Fruit fly (Drosophila melanogaster) whole organism, embryonic: ENCODE results near the gene CG15160.

Source experiments
- Adf1 ChIP-seq: fragments of 200-800 bp; sonication (Bioruptor generic); IDR thresholded peaks from 2 replicates; pipeline ENCODE4 v1.3.6; 2022; ENCODE audit warnings: missing biosample characterization, missing genetic modification characterization
- Atf6 ChIP-seq: fragments of 200-800 bp; sonication (Bioruptor generic); IDR thresholded peaks from 2 replicates; pipeline ENCODE4 v1.3.6; 2022; ENCODE audit warnings: missing biosample characterization, missing genetic modification characterization
- Bteb2 ChIP-seq: fragments of 200-800 bp; sonication (Bioruptor generic); optimal IDR thresholded peaks from 2 replicates; lab custom pipeline; 2016; ENCODE audit warnings: missing biosample characterization, missing genetic modification characterization
- CG10209 ChIP-seq: fragments of 200-800 bp; sonication (Bioruptor generic); optimal IDR thresholded peaks from 3 replicates; lab custom pipeline; 2017; ENCODE audit warnings: missing biosample characterization, mild to moderate bottlenecking, missing genetic modification characterization, missing genetic modification reagents
- CG10543 ChIP-seq: fragments of 200-800 bp; sonication (Bioruptor generic); optimal IDR thresholded peaks from 3 replicates; lab custom pipeline; 2017; ENCODE audit warnings: missing biosample characterization, mild to moderate bottlenecking, missing genetic modification characterization, moderate library complexity
- CG12104 ChIP-seq: fragments of 200-800 bp; sonication (Bioruptor generic); optimal IDR thresholded peaks from 3 replicates; lab custom pipeline; 2016; ENCODE audit warnings: missing biosample characterization, missing genetic modification characterization
- CG12219 ChIP-seq: fragments of 200-800 bp; sonication (Bioruptor generic); optimal IDR thresholded peaks from 3 replicates; lab custom pipeline; 2018; ENCODE audit warnings: missing biosample characterization, mild to moderate bottlenecking, missing genetic modification characterization
- CG1233 ChIP-seq: fragments of 200-800 bp; sonication (Bioruptor generic); optimal IDR thresholded peaks from 4 replicates; lab custom pipeline; 2018; ENCODE audit warnings: missing biosample characterization, mild to moderate bottlenecking, missing genetic modification characterization
- CG12659 ChIP-seq: fragments of 200-800 bp; sonication (Bioruptor generic); optimal IDR thresholded peaks from 3 replicates; lab custom pipeline; 2017; ENCODE audit warnings: mild to moderate bottlenecking, missing biosample characterization, missing genetic modification reagents, missing genetic modification characterization
- CG13123 ChIP-seq: fragments of 200-800 bp; sonication (Bioruptor generic); optimal IDR thresholded peaks from 2 replicates; lab custom pipeline; 2016; ENCODE audit warnings: missing biosample characterization, missing genetic modification characterization
- CG13287 ChIP-seq: fragments of 200-800 bp; sonication (Bioruptor generic); IDR thresholded peaks from 2 replicates; pipeline ENCODE4 v1.3.6; 2022; ENCODE audit warnings: missing biosample characterization, missing genetic modification characterization; ENCODE audit not compliant: partially characterized antibody
- CG13624 ChIP-seq: fragments of 200-800 bp; sonication (Bioruptor generic); optimal IDR thresholded peaks from 2 replicates; lab custom pipeline; 2016; ENCODE audit warnings: missing biosample characterization, missing genetic modification characterization
- CG14014 ChIP-seq: fragments of 200-800 bp; sonication (Bioruptor generic); IDR thresholded peaks from 2 replicates; pipeline ENCODE4 v1.3.6; 2022; ENCODE audit warnings: missing biosample characterization, missing genetic modification characterization
- CG14710 ChIP-seq: fragments of 200-800 bp; sonication (Bioruptor generic); optimal IDR thresholded peaks from 3 replicates; lab custom pipeline; 2019; ENCODE audit warnings: missing biosample characterization, mild to moderate bottlenecking, missing genetic modification characterization, moderate library complexity
- CG15696 ChIP-seq: fragments of 200-800 bp; sonication (Bioruptor generic); optimal IDR thresholded peaks from 2 replicates; lab custom pipeline; 2019; ENCODE audit warnings: missing biosample characterization, mild to moderate bottlenecking, missing genetic modification characterization, moderate library complexity
- CG16813 ChIP-seq: fragments of 200-800 bp; sonication (Bioruptor generic); IDR thresholded peaks from 3 replicates; pipeline ENCODE4 v1.3.6; 2022; ENCODE audit warnings: missing biosample characterization, missing genetic modification characterization; ENCODE audit not compliant: partially characterized antibody
- CG16815 ChIP-seq: fragments of 200-800 bp; sonication (Bioruptor generic); optimal IDR thresholded peaks from 3 replicates; lab custom pipeline; 2017; ENCODE audit warnings: missing biosample characterization, mild to moderate bottlenecking, missing genetic modification characterization
- CG1792 ChIP-seq: fragments of 200-800 bp; sonication (Bioruptor generic); optimal IDR thresholded peaks from 2 replicates; lab custom pipeline; 2016; ENCODE audit warnings: missing biosample characterization, missing genetic modification characterization
- CG2199 ChIP-seq: fragments of 200-800 bp; sonication (Bioruptor generic); IDR thresholded peaks from 3 replicates; pipeline ENCODE4 v1.3.6; 2022; ENCODE audit warnings: missing biosample characterization, missing genetic modification characterization
- CG30403 ChIP-seq: fragments of 200-800 bp; sonication (Bioruptor generic); optimal IDR thresholded peaks from 3 replicates; lab custom pipeline; 2016; ENCODE audit warnings: missing biosample characterization, missing genetic modification characterization
- CG32532 ChIP-seq: fragments of 200-800 bp; sonication (Bioruptor generic); IDR thresholded peaks from 2 replicates; pipeline ENCODE4 v1.3.6; 2022; ENCODE audit warnings: missing biosample characterization, missing genetic modification characterization
- CG32772 ChIP-seq: fragments of 200-800 bp; sonication (Bioruptor generic); IDR thresholded peaks from 2 replicates; pipeline ENCODE4 v1.3.6; 2022; ENCODE audit warnings: missing biosample characterization, missing genetic modification characterization
- CG3281 ChIP-seq: fragments of 200-800 bp; sonication (Bioruptor generic); optimal IDR thresholded peaks from 3 replicates; lab custom pipeline; 2017; ENCODE audit warnings: missing biosample characterization, mild to moderate bottlenecking, missing genetic modification characterization
- CG3407 ChIP-seq: fragments of 200-800 bp; sonication (Bioruptor generic); optimal IDR thresholded peaks from 2 replicates; lab custom pipeline; 2018; ENCODE audit warnings: missing biosample characterization, mild to moderate bottlenecking, missing genetic modification characterization
- CG4404 ChIP-seq: fragments of 200-800 bp; sonication (Bioruptor generic); IDR thresholded peaks from 2 replicates; pipeline ENCODE4 v1.3.6; 2022; ENCODE audit warnings: missing biosample characterization, missing genetic modification characterization
- CG6272 ChIP-seq: fragments of 200-800 bp; sonication (Bioruptor generic); IDR thresholded peaks from 2 replicates; pipeline ENCODE4 v1.3.6; 2022; ENCODE audit warnings: missing biosample characterization, missing genetic modification characterization
- CG6654 ChIP-seq: fragments of 200-800 bp; sonication (Bioruptor generic); optimal IDR thresholded peaks from 2 replicates; lab custom pipeline; 2017; ENCODE audit warnings: missing biosample characterization, mild to moderate bottlenecking, missing genetic modification characterization
- CG8765 ChIP-seq: fragments of 200-800 bp; sonication (Bioruptor generic); IDR thresholded peaks from 2 replicates; pipeline ENCODE4 v1.3.6; 2022; ENCODE audit warnings: missing biosample characterization, missing genetic modification characterization
- D ChIP-seq, 2 experiments: fragments of 200-800 bp in 1 of 2; fragments of >200 bp in 1 of 2; sonication (Bioruptor generic) in 1 of 2; optimal IDR thresholded peaks; 2 replicates in 1 of 2; 3 replicates in 1 of 2; lab custom pipeline; 2017; ENCODE audit warnings: mild to moderate bottlenecking in 1 of 2, missing biosample characterization in 1 of 2, missing genetic modification characterization in 1 of 2, missing genetic modification reagents in 1 of 2
- Dek ChIP-seq: fragments of 200-800 bp; sonication (Bioruptor generic); optimal IDR thresholded peaks from 3 replicates; lab custom pipeline; 2019; ENCODE audit warnings: missing biosample characterization, mild to moderate bottlenecking, missing genetic modification characterization, moderate library complexity
- Hand ChIP-seq: fragments of 200-800 bp; sonication (Bioruptor generic); optimal IDR thresholded peaks from 2 replicates; lab custom pipeline; 2017; ENCODE audit warnings: mild to moderate bottlenecking, missing biosample characterization, missing genetic modification reagents, missing genetic modification characterization
- Oli ChIP-seq: fragments of 200-800 bp; sonication (Bioruptor generic); optimal IDR thresholded peaks from 2 replicates; lab custom pipeline; 2018; ENCODE audit warnings: missing biosample characterization, mild to moderate bottlenecking, missing genetic modification characterization, moderate library complexity
- Spps ChIP-seq: fragments of 200-800 bp; sonication (Bioruptor generic); optimal IDR thresholded peaks from 2 replicates; lab custom pipeline; 2018; ENCODE audit warnings: missing biosample characterization, mild to moderate bottlenecking, missing genetic modification characterization
- Usf ChIP-seq: fragments of 200-800 bp; sonication (Bioruptor generic); optimal IDR thresholded peaks from 2 replicates; lab custom pipeline; 2017; ENCODE audit warnings: missing genotype, missing biosample characterization, missing genetic modification characterization
- Vsx1 ChIP-seq: fragments of 200-800 bp; sonication (Bioruptor generic); optimal IDR thresholded peaks from 2 replicates; lab custom pipeline; 2017; ENCODE audit warnings: missing biosample characterization, mild to moderate bottlenecking, missing genetic modification characterization, missing genetic modification reagents
- al ChIP-seq: fragments of 200-800 bp; sonication (Bioruptor generic); IDR thresholded peaks from 2 replicates; pipeline ENCODE4 v1.3.6; 2022; ENCODE audit warnings: missing biosample characterization, missing genetic modification characterization
- bsh ChIP-seq, 2 experiments: fragments of 200-800 bp; sonication (Bioruptor generic); optimal IDR thresholded peaks; 2 replicates each; lab custom pipeline; 2017 to 2018; ENCODE audit warnings: mild to moderate bottlenecking in 2 of 2, missing biosample characterization in 2 of 2, missing genetic modification characterization in 2 of 2, moderate library complexity in 1 of 2
- cg ChIP-seq: fragments of 200-800 bp; sonication (Bioruptor generic); optimal IDR thresholded peaks from 3 replicates; lab custom pipeline; 2019; ENCODE audit warnings: missing biosample characterization, mild to moderate bottlenecking, missing genetic modification characterization, moderate library complexity
- crc ChIP-seq: fragments of 200-800 bp; sonication (Bioruptor generic); optimal IDR thresholded peaks from 2 replicates; lab custom pipeline; 2016; ENCODE audit warnings: missing biosample characterization, missing genetic modification characterization
- fu2 ChIP-seq: fragments of 200-800 bp; sonication (Bioruptor generic); optimal IDR thresholded peaks from 2 replicates; lab custom pipeline; 2016; ENCODE audit warnings: missing biosample characterization, missing genetic modification characterization
- hkb ChIP-seq, 2 experiments: fragments of 200-800 bp in 1 of 2; fragments of >200 bp in 1 of 2; sonication (Bioruptor generic) in 1 of 2; IDR thresholded peaks in 1 of 2; optimal IDR thresholded peaks in 1 of 2; 2 replicates each; pipeline versions ENCODE4 v1.3.6 to Lab custom; 2017 to 2022; ENCODE audit warnings: missing biosample characterization in 1 of 2, missing genetic modification characterization in 1 of 2
- lilli ChIP-seq: fragments of 200-800 bp; sonication (Bioruptor generic); optimal IDR thresholded peaks from 3 replicates; lab custom pipeline; 2016; ENCODE audit warnings: missing biosample characterization, missing genetic modification characterization
- lmd ChIP-seq: fragments of 200-800 bp; sonication (Bioruptor generic); IDR thresholded peaks from 2 replicates; pipeline ENCODE4 v1.3.6; 2022; ENCODE audit warnings: missing biosample characterization, missing genetic modification characterization
- ro ChIP-seq: fragments of 200-800 bp; sonication (Bioruptor generic); IDR thresholded peaks from 2 replicates; pipeline ENCODE4 v1.3.6; 2022; ENCODE audit warnings: missing biosample characterization, missing genetic modification characterization
- sens ChIP-seq: fragments of 200-800 bp; sonication (Bioruptor generic); peaks from one replicate; lab custom pipeline; 2016; ENCODE audit warnings: missing biosample characterization, missing genetic modification characterization
- slp2 ChIP-seq: fragments of 200-800 bp; sonication (Bioruptor generic); optimal IDR thresholded peaks from 2 replicates; lab custom pipeline; 2016; ENCODE audit warnings: missing biosample characterization, missing genetic modification characterization
- sob ChIP-seq: fragments of 200-800 bp; sonication (Bioruptor generic); IDR thresholded peaks from 2 replicates; pipeline ENCODE4 v1.3.6; 2022; ENCODE audit warnings: missing biosample characterization, missing genetic modification characterization
- tin ChIP-seq: fragments of 200-800 bp; sonication (Bioruptor generic); optimal IDR thresholded peaks from 3 replicates; lab custom pipeline; 2016; ENCODE audit warnings: missing biosample characterization, missing genetic modification characterization
- vvl ChIP-seq: fragments of 200-800 bp; sonication (Bioruptor generic); IDR thresholded peaks from 2 replicates; pipeline ENCODE4 v1.3.6; 2022; ENCODE audit warnings: missing biosample characterization, missing genetic modification characterization
- zfh1 ChIP-seq: fragments of 200-800 bp; sonication (Bioruptor generic); IDR thresholded peaks from 3 replicates; pipeline ENCODE4 v1.3.6; 2022; ENCODE audit warnings: missing biosample characterization, missing genetic modification characterization

Gene CG15160

dm6 chr2L:18626987-18627386 lies 36.3 kb downstream of the CG15160 start:
- no peak for TF ChIP-seq CG16813
- peak; percentile 84 for TF ChIP-seq CG12104 (GFP tag; lab: Kevin White, UChicago)
- peak; percentile 48 for TF ChIP-seq vvl (GFP tag; lab: Robert Waterston, UW)
- TF ChIP-seq sens (GFP tag; lab: Kevin White, UChicago), result peak; percentile 99
- no peak for TF ChIP-seq hkb (optimal IDR thresholded peaks at IDR 0.05; lab: Kevin White, UChicago)
- TF ChIP-seq hkb (GFP tag; IDR thresholded peaks at IDR 0.05; lab: Robert Waterston, UW), result peak; percentile 79
- TF ChIP-seq CG13624 (GFP tag; lab: Kevin White, UChicago), result peak; percentile 78
- TF ChIP-seq CG14014, result peak; percentile 70; the same call in 1 of the 2 replicates
- peak; percentile 82 for TF ChIP-seq Dek
- peak; percentile 67; the same call in 2 of the 3 replicates for TF ChIP-seq zfh1
- TF ChIP-seq CG1233 (GFP tag; lab: Kevin White, UChicago), result peak; percentile 76
- TF ChIP-seq CG3407 (GFP tag; lab: Kevin White, UChicago), result peak; percentile 92
- peak; percentile 9 for TF ChIP-seq Usf (GFP tag; lab: Kevin White, UChicago)
- TF ChIP-seq tin (GFP tag; lab: Kevin White, UChicago), result peak; percentile 13
- peak; percentile 94 for TF ChIP-seq CG1792 (GFP tag; lab: Kevin White, UChicago)
- TF ChIP-seq Vsx1 (GFP tag; lab: Kevin White, UChicago), result peak; percentile 90
- TF ChIP-seq cg (GFP tag; lab: Kevin White, UChicago), result no peak
- 0 out of 2 replicates have a peak, but pooled peaks have one; percentile 10 for TF ChIP-seq al (GFP tag; lab: Robert Waterston, UW)
- TF ChIP-seq CG30403, result peak; percentile 44
- TF ChIP-seq CG12219 (GFP tag; lab: Kevin White, UChicago), result peak; percentile 68
- peak; percentile 89 for TF ChIP-seq CG3281 (GFP tag; lab: Kevin White, UChicago)
- TF ChIP-seq bsh (GFP tag; optimal IDR thresholded peaks at IDR 0.05; lab: Kevin White, UChicago), result peak in 1 of 2 experiments; percentile 84
- peak; percentile 85 for TF ChIP-seq Hand
- TF ChIP-seq CG4404, result no peak
- peak; percentile 34 for TF ChIP-seq Spps
- TF ChIP-seq CG13287, result no peak
- TF ChIP-seq CG32532 (GFP tag; lab: Robert Waterston, UW), result no peak
- TF ChIP-seq CG16815 (GFP tag; lab: Kevin White, UChicago), result no peak
- TF ChIP-seq CG2199 (GFP tag; lab: Robert Waterston, UW), result no peak; the same call in 2 of the 3 replicates
- peak; percentile 63; the same call in 1 of the 2 replicates for TF ChIP-seq Adf1 (GFP tag; lab: Robert Waterston, UW)
- no peak for TF ChIP-seq CG6272 (GFP tag; lab: Robert Waterston, UW)
- no peak for TF ChIP-seq ro (GFP tag; lab: Robert Waterston, UW)
- peak; percentile 16 for TF ChIP-seq fu2 (GFP tag; lab: Kevin White, UChicago)
- TF ChIP-seq slp2 (GFP tag; lab: Kevin White, UChicago), result peak; percentile 66
- TF ChIP-seq CG15696 (tag; lab: Kevin White, UChicago), result peak; percentile 60
- TF ChIP-seq lmd (GFP tag; lab: Robert Waterston, UW), result peak; percentile 22; the same call in 1 of the 2 replicates
- TF ChIP-seq Atf6 (GFP tag; lab: Robert Waterston, UW), result peak; percentile 88
- TF ChIP-seq CG10209 (GFP tag; lab: Kevin White, UChicago), result peak; percentile 92
- TF ChIP-seq CG32772 (GFP tag; lab: Robert Waterston, UW), result peak; percentile 53
- peak; percentile 79 for TF ChIP-seq Bteb2 (GFP tag; lab: Kevin White, UChicago)
- peak; percentile 89 for TF ChIP-seq CG10543 (GFP tag; lab: Kevin White, UChicago)
- TF ChIP-seq CG13123, result peak; percentile 81
- peak; percentile 86 for TF ChIP-seq CG12659
- TF ChIP-seq CG8765 (GFP tag; lab: Robert Waterston, UW), result no peak
- TF ChIP-seq Oli (tag; lab: Kevin White, UChicago), result peak; percentile 47
- no peak for TF ChIP-seq D (optimal IDR thresholded peaks at IDR 0.05; lab: Kevin White, UChicago)
- peak; percentile 64 for TF ChIP-seq D (GFP tag; optimal IDR thresholded peaks at IDR 0.05; lab: Kevin White, UChicago)
- TF ChIP-seq lilli (GFP tag; lab: Kevin White, UChicago), result peak; percentile 69
- TF ChIP-seq sob (GFP tag; lab: Robert Waterston, UW), result peak; percentile 87
- peak; percentile 56 for TF ChIP-seq CG14710 (tag; lab: Kevin White, UChicago)
- peak; percentile 80 for TF ChIP-seq crc
- TF ChIP-seq CG6654 (GFP tag; lab: Kevin White, UChicago), result peak; percentile 22
